Worm (Caenorhabditis elegans) whole organism, young adult: ENCODE results near the gene M106.3.

Source experiments
- Y67H2A.10 ChIP-seq: fragments of 200-800 bp; sonication (Bioruptor generic); conservative IDR thresholded peaks from 2 replicates; pipeline ENCODE4 v1.3.6; 2022; ENCODE audit warnings: missing genetic modification reagents, missing genetic modification characterization, missing compliant biosample characterization
- ama-1 ChIP-seq, 3 experiments: fragments of 150-350 bp in 1 of 3; sonication (generic microtip) in 2 of 3; optimal IDR thresholded peaks; 2 replicates each; lab custom pipeline; 2014 to 2018; ENCODE audit warnings: missing biosample characterization in 2 of 3, missing genetic modification characterization in 2 of 3, missing genetic modification reagents in 2 of 3
- madf-6 ChIP-seq: fragments of 200-800 bp; sonication (Bioruptor generic); IDR thresholded peaks from 2 replicates; pipeline ENCODE4 v1.3.6; 2022; ENCODE audit warnings: missing genetic modification reagents, missing genetic modification characterization, missing compliant biosample characterization
- nhr-179 ChIP-seq: sonication (generic microtip); optimal IDR thresholded peaks from 2 replicates; lab custom pipeline; 2016; ENCODE audit warnings: mild to moderate bottlenecking, missing genetic modification characterization, missing compliant biosample characterization
- pha-4 ChIP-seq: fragments of 150-350 bp; sonication (generic microtip); optimal IDR thresholded peaks from 2 replicates; lab custom pipeline; 2014; ENCODE audit warnings: missing biosample characterization, missing genetic modification reagents, missing genetic modification characterization
- snpc-4 ChIP-seq, 5 experiments: fragments of 150-350 bp in 1 of 5; sonication (generic microtip) in 4 of 5; optimal IDR thresholded peaks; 2 replicates each; lab custom pipeline; 2014 to 2018; ENCODE audit warnings: missing genetic modification characterization in 5 of 5, missing biosample characterization in 3 of 5, antibody characterized with exemption in 2 of 5, mild to moderate bottlenecking in 2 of 5, missing compliant biosample characterization in 2 of 5, missing genotype in 2 of 5, moderate library complexity in 2 of 5, missing genetic modification reagents in 1 of 5
- tbx-9 ChIP-seq: sonication (generic microtip); optimal IDR thresholded peaks from 2 replicates; lab custom pipeline; 2016; ENCODE audit warnings: borderline replicate concordance, missing genetic modification characterization, inconsistent platforms, missing compliant biosample characterization
- unc-62 ChIP-seq: fragments of 150-350 bp; optimal IDR thresholded peaks from 2 replicates; lab custom pipeline; 2014; ENCODE audit warnings: missing biosample characterization, missing genetic modification reagents, missing genetic modification characterization

DNA sequence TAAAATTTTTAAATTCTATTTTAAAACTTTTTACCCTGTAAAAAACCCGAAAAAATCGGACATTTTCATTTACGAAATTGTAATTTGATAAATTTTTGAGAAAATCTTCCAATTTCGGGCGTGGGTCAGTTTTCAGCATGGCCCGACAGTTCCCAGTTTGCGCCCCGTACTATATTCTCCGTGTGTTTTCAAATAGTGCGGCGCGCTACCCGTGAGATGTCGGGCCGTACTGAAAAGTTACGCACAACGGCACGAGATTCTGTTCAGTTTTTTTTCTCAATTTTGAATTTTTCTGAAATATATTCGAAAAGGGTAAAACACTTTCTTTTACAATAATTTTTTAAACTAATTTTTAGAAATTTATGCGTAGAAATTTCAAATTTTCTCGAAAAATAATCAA lies 13.7 kb downstream of the M106.3 start:
- TF ChIP-seq snpc-4 (GFP tag; optimal IDR thresholded peaks at IDR 0.05; lab: Kevin White, UChicago) (peak; percentile 15), snpc-4 (tag; optimal IDR thresholded peaks at IDR 0.05; lab: Kevin White, UChicago) (peak in 3 of 4 experiments; percentile 17 to 82 (median 72)), unc-62 (no peak), madf-6 (GFP tag; lab: Robert Waterston, UW) (no peak), Y67H2A.10 (GFP tag; lab: Robert Waterston, UW) (no peak), ama-1 (optimal IDR thresholded peaks at IDR 0.05; lab: Kevin White, UChicago) (no peak), ama-1 (GFP tag; optimal IDR thresholded peaks at IDR 0.05; lab: Kevin White, UChicago) (no peak), tbx-9 (tag; lab: Kevin White, UChicago) (no peak), nhr-179 (no peak), pha-4 (tag; lab: Kevin White, UChicago) (no peak)
